Worm (Caenorhabditis elegans) whole organism, L1 larva: ENCODE measurements around the gene irld-40.

Experiments
- C04F5.9 ChIP-seq: sonication (generic microtip); optimal IDR thresholded peaks from 2 replicates; lab custom pipeline; 2016; ENCODE audit warnings: missing genetic modification characterization, missing compliant biosample characterization
- C34B4.2 ChIP-seq: sonication (generic microtip); optimal IDR thresholded peaks from 2 replicates; lab custom pipeline; 2017; ENCODE audit warnings: mild to moderate bottlenecking, missing genetic modification characterization, missing compliant biosample characterization
- F16B12.6 ChIP-seq: fragments of 150-350 bp; optimal IDR thresholded peaks from 2 replicates; lab custom pipeline; 2014; ENCODE audit warnings: missing biosample characterization, missing genetic modification characterization
- Y116A8C.19 ChIP-seq: sonication (generic microtip); optimal IDR thresholded peaks from 2 replicates; lab custom pipeline; 2016; ENCODE audit warnings: missing compliant biosample characterization, missing genetic modification characterization, borderline replicate concordance
- alr-1 ChIP-seq: fragments of 200-800 bp; sonication (Bioruptor generic); optimal IDR thresholded peaks from 2 replicates; lab custom pipeline; 2018; ENCODE audit warnings: borderline replicate concordance, mild to moderate bottlenecking, missing genetic modification characterization, missing compliant biosample characterization
- aly-2 ChIP-seq: fragments of 150-350 bp; optimal IDR thresholded peaks from 2 replicates; lab custom pipeline; 2014; ENCODE audit warnings: missing biosample characterization, missing genetic modification characterization
- blmp-1 ChIP-seq: fragments of 150-350 bp; optimal IDR thresholded peaks from 2 replicates; lab custom pipeline; 2014; ENCODE audit warnings: missing biosample characterization, missing genetic modification characterization
- ceh-63 ChIP-seq: fragments of 200-800 bp; sonication (Bioruptor generic); optimal IDR thresholded peaks from 2 replicates; lab custom pipeline; 2018; ENCODE audit warnings: mild to moderate bottlenecking, missing genetic modification characterization, missing compliant biosample characterization
- ceh-8 ChIP-seq: fragments of 200-800 bp; sonication (Bioruptor generic); optimal IDR thresholded peaks from 2 replicates; lab custom pipeline; 2018; ENCODE audit warnings: mild to moderate bottlenecking, missing genetic modification characterization, moderate library complexity, missing compliant biosample characterization
- ceh-82 ChIP-seq, 3 experiments: fragments of 150-350 bp in 1 of 3; sonication (generic microtip) in 2 of 3; optimal IDR thresholded peaks; 2 replicates each; lab custom pipeline; 2014 to 2017; ENCODE audit warnings: missing biosample characterization in 3 of 3, missing genetic modification characterization in 3 of 3
- ceh-88 ChIP-seq: fragments of 200-800 bp; sonication (Bioruptor generic); IDR thresholded peaks from 2 replicates; pipeline ENCODE4 v1.3.6; 2022; ENCODE audit warnings: missing genetic modification characterization, missing compliant biosample characterization
- ceh-90 ChIP-seq: sonication (generic microtip); optimal IDR thresholded peaks from 2 replicates; lab custom pipeline; 2016; ENCODE audit warnings: missing genetic modification characterization, missing compliant biosample characterization
- efl-1 ChIP-seq, 4 experiments: fragments of 150-350 bp; optimal IDR thresholded peaks in 3 of 4; peaks in 1 of 4; 1 replicate in 1 of 4; 2 replicates in 3 of 4; lab custom pipeline; 2014; ENCODE audit warnings: missing biosample characterization in 2 of 4, missing genetic modification characterization in 2 of 4, missing genetic modification reagents in 2 of 4
- egl-27 ChIP-seq, 2 experiments: fragments of 150-350 bp in 1 of 2; sonication (generic microtip); optimal IDR thresholded peaks; 3 replicates each; lab custom pipeline; 2017 to 2018; ENCODE audit warnings: missing biosample characterization in 2 of 2, missing genetic modification characterization in 2 of 2, missing genetic modification reagents in 2 of 2
- elt-2 ChIP-seq: sonication (generic microtip); optimal IDR thresholded peaks from 2 replicates; lab custom pipeline; 2016; ENCODE audit warnings: missing genetic modification characterization, mild to moderate bottlenecking, inconsistent platforms, missing compliant biosample characterization, missing genetic modification reagents
- elt-3 ChIP-seq, 6 experiments: fragments of 150-350 bp in 1 of 6; sonication (generic microtip); optimal IDR thresholded peaks; 2 replicates each; lab custom pipeline; 2017 to 2018; ENCODE audit warnings: missing biosample characterization in 6 of 6, missing genetic modification characterization in 6 of 6, inconsistent platforms in 1 of 6
- fkh-10 ChIP-seq: sonication (generic microtip); optimal IDR thresholded peaks from 2 replicates; lab custom pipeline; 2017; ENCODE audit warnings: missing biosample characterization, missing genetic modification reagents, missing genetic modification characterization
- fkh-4 ChIP-seq: sonication (generic microtip); optimal IDR thresholded peaks from 2 replicates; lab custom pipeline; 2016; ENCODE audit warnings: missing compliant biosample characterization, missing genetic modification characterization, borderline replicate concordance
- fkh-8 ChIP-seq: sonication (generic microtip); optimal IDR thresholded peaks from 2 replicates; lab custom pipeline; 2016; ENCODE audit warnings: mild to moderate bottlenecking, missing genetic modification characterization, missing compliant biosample characterization
- grh-1 ChIP-seq: fragments of 200-800 bp; sonication (Bioruptor generic); IDR thresholded peaks from 2 replicates; pipeline ENCODE4 v1.3.6; 2022; ENCODE audit warnings: missing genetic modification reagents, missing genetic modification characterization, missing compliant biosample characterization
- hlh-4 ChIP-seq: sonication (generic microtip); optimal IDR thresholded peaks from 2 replicates; lab custom pipeline; 2016; ENCODE audit warnings: mild to moderate bottlenecking, missing genetic modification characterization, missing compliant biosample characterization
- isw-1 ChIP-seq: fragments of 200-800 bp; sonication (Bioruptor generic); IDR thresholded peaks from 2 replicates; pipeline ENCODE4 v1.3.6; 2022; ENCODE audit warnings: missing genetic modification characterization, missing compliant biosample characterization
- jun-1 ChIP-seq: fragments of 150-350 bp; optimal IDR thresholded peaks from 2 replicates; lab custom pipeline; 2014; ENCODE audit warnings: missing biosample characterization, missing genetic modification reagents, missing genetic modification characterization
- lin-13 ChIP-seq: fragments of 150-350 bp; optimal IDR thresholded peaks from 2 replicates; lab custom pipeline; 2014; ENCODE audit warnings: missing biosample characterization, missing genetic modification reagents, missing genetic modification characterization
- lin-14 ChIP-seq: fragments of 200-800 bp; sonication (Bioruptor generic); optimal IDR thresholded peaks from 2 replicates; lab custom pipeline; 2018; ENCODE audit warnings: mild to moderate bottlenecking, missing genetic modification characterization, moderate library complexity, missing compliant biosample characterization
- lin-35 ChIP-seq, 2 experiments: fragments of 150-350 bp; optimal IDR thresholded peaks; 2 replicates each; lab custom pipeline; 2014; ENCODE audit warnings: missing biosample characterization in 2 of 2, missing genetic modification characterization in 2 of 2, missing genetic modification reagents in 2 of 2
- lir-3 ChIP-seq: sonication (generic microtip); optimal IDR thresholded peaks from 2 replicates; lab custom pipeline; 2016; ENCODE audit warnings: mild to moderate bottlenecking, missing genetic modification characterization, moderate library complexity, missing compliant biosample characterization; ENCODE audit not compliant: poor library complexity
- lsy-2 ChIP-seq, 2 experiments: fragments of 150-350 bp; optimal IDR thresholded peaks; 2 replicates each; lab custom pipeline; 2014; ENCODE audit warnings: missing biosample characterization in 2 of 2, missing genetic modification characterization in 2 of 2
- mef-2 ChIP-seq: fragments of 150-350 bp; optimal IDR thresholded peaks from 2 replicates; lab custom pipeline; 2014; ENCODE audit warnings: missing biosample characterization, missing genetic modification characterization
- mep-1 ChIP-seq: fragments of 150-350 bp; optimal IDR thresholded peaks from 2 replicates; lab custom pipeline; 2014; ENCODE audit warnings: missing biosample characterization, missing genetic modification characterization
- nhr-19 ChIP-seq: fragments of 200-800 bp; sonication (Bioruptor generic); conservative IDR thresholded peaks from 2 replicates; pipeline ENCODE4 v1.3.6; 2022; ENCODE audit warnings: missing genetic modification characterization, missing compliant biosample characterization
- nhr-76 ChIP-seq: sonication (generic microtip); optimal IDR thresholded peaks from 2 replicates; lab custom pipeline; 2017; ENCODE audit warnings: missing biosample characterization, missing genetic modification characterization
- nhr-84 ChIP-seq: sonication (generic microtip); optimal IDR thresholded peaks from 2 replicates; lab custom pipeline; 2017; ENCODE audit warnings: missing biosample characterization, missing genetic modification characterization
- nhr-85 ChIP-seq: sonication (generic microtip); peaks from one replicate; lab custom pipeline; 2016; ENCODE audit warnings: missing genetic modification characterization, inconsistent platforms, missing compliant biosample characterization
- pag-3 ChIP-seq: sonication (generic microtip); optimal IDR thresholded peaks from 2 replicates; lab custom pipeline; 2017; ENCODE audit warnings: missing genetic modification characterization, mild to moderate bottlenecking, missing compliant biosample characterization, antibody characterized with exemption, borderline replicate concordance; ENCODE audit not compliant: insufficient read depth
- pax-3 ChIP-seq: fragments of 200-800 bp; sonication (Bioruptor generic); optimal IDR thresholded peaks from 2 replicates; lab custom pipeline; 2018; ENCODE audit warnings: mild to moderate bottlenecking, missing genetic modification characterization, moderate library complexity, missing compliant biosample characterization
- snu-23 ChIP-seq: sonication (generic microtip); optimal IDR thresholded peaks from 2 replicates; lab custom pipeline; 2016; ENCODE audit warnings: missing genetic modification characterization, missing compliant biosample characterization
- sup-37 ChIP-seq: fragments of 200-800 bp; sonication (Bioruptor generic); optimal IDR thresholded peaks from 2 replicates; lab custom pipeline; 2018; ENCODE audit warnings: mild to moderate bottlenecking, missing genetic modification characterization, missing compliant biosample characterization
- swsn-7 ChIP-seq: sonication (generic microtip); optimal IDR thresholded peaks from 2 replicates; lab custom pipeline; 2016; ENCODE audit warnings: missing genetic modification characterization, missing compliant biosample characterization
- tbx-2 ChIP-seq: sonication (generic microtip); optimal IDR thresholded peaks from 2 replicates; lab custom pipeline; 2016; ENCODE audit warnings: missing genetic modification characterization, missing compliant biosample characterization
- unc-130 ChIP-seq: fragments of 150-350 bp; optimal IDR thresholded peaks from 2 replicates; lab custom pipeline; 2017; ENCODE audit warnings: missing biosample characterization, missing genetic modification characterization, inconsistent platforms
- unc-86 ChIP-seq: sonication (generic microtip); optimal IDR thresholded peaks from 2 replicates; lab custom pipeline; 2016; ENCODE audit warnings: missing genetic modification characterization, missing compliant biosample characterization
- unc-98 ChIP-seq: fragments of 200-800 bp; sonication (Bioruptor generic); IDR thresholded peaks from 2 replicates; pipeline ENCODE4 v1.3.6; 2022; ENCODE audit warnings: missing genetic modification characterization, missing compliant biosample characterization
- vab-15 ChIP-seq: sonication (generic microtip); optimal IDR thresholded peaks from 2 replicates; lab custom pipeline; 2017; ENCODE audit warnings: missing genotype, mild to moderate bottlenecking, missing genetic modification characterization, missing compliant biosample characterization
- zip-4 ChIP-seq: fragments of 200-800 bp; sonication (Bioruptor generic); optimal IDR thresholded peaks from 2 replicates; lab custom pipeline; 2018; ENCODE audit warnings: mild to moderate bottlenecking, missing genetic modification characterization, moderate library complexity, missing compliant biosample characterization
- ztf-4 ChIP-seq: fragments of 150-350 bp; optimal IDR thresholded peaks from 2 replicates; lab custom pipeline; 2014; ENCODE audit warnings: missing biosample characterization, missing genetic modification characterization

Gene irld-40

DNA sequence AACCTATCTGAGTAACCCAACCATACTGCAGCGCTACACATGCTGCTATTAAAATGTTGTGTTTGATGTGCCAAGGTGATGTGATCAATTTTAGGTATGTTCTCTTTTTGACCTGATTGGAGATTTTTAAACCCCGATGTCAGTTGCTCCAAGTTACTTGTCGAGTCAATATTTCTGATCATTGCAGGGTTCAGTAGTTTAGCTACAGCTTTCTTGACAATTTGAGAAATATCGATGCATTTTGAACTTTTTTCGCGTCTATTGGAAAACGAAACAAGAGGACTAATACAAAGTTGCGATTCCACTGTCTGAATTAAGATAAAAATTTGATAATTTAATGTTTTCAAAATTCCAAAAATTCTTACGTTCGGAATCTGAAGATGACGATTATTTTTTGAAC is 38.9 kb upstream of the irld-40 start:
- TF ChIP-seq pag-3 (tag; lab: Kevin White, UChicago) (no peak), ceh-82 (tag; optimal IDR thresholded peaks at IDR 0.05; lab: Kevin White, UChicago) (no peak), C04F5.9 (tag; lab: Kevin White, UChicago) (no peak), jun-1 (no peak), sup-37 (GFP tag; lab: Kevin White, UChicago) (no peak), ceh-88 (GFP tag; lab: Robert Waterston, UW) (no peak), tbx-2 (no peak), pax-3 (tag; lab: Kevin White, UChicago) (no peak), Y116A8C.19 (no peak), aly-2 (tag; lab: Kevin White, UChicago) (no peak), nhr-84 (tag; lab: Kevin White, UChicago) (no peak)
- TF ChIP-seq, all 84 proteins: peak for 0

- TF ChIP-seq jun-1, result no peak
- no peak for TF ChIP-seq nhr-19 (GFP tag; lab: Robert Waterston, UW)
- TF ChIP-seq zip-4 (GFP tag; lab: Kevin White, UChicago), result no peak
- TF ChIP-seq lin-14 (GFP tag; lab: Kevin White, UChicago), result no peak
- TF ChIP-seq efl-1 (optimal IDR thresholded peaks at IDR 0.05; lab: Kevin White, UChicago), result no peak
- no peak for TF ChIP-seq efl-1 (GFP tag; optimal IDR thresholded peaks at IDR 0.05 in 1 of 2; lab: Kevin White, UChicago)
- TF ChIP-seq lin-13, result no peak
- TF ChIP-seq lsy-2 (tag; optimal IDR thresholded peaks at IDR 0.05; lab: Kevin White, UChicago), result no peak
- TF ChIP-seq fkh-10 (GFP tag; lab: Kevin White, UChicago), result no peak
- no peak for TF ChIP-seq nhr-85 (tag; lab: Kevin White, UChicago)
- no peak for TF ChIP-seq elt-2
- no peak for TF ChIP-seq blmp-1 (tag; lab: Kevin White, UChicago)
- no peak for TF ChIP-seq ceh-8 (GFP tag; lab: Kevin White, UChicago)
- TF ChIP-seq lin-35 (GFP tag; optimal IDR thresholded peaks at IDR 0.05; lab: Kevin White, UChicago), result no peak
- no peak for TF ChIP-seq isw-1
- TF ChIP-seq ceh-63, result no peak
- TF ChIP-seq unc-130 (tag; lab: Kevin White, UChicago), result no peak
- no peak for TF ChIP-seq nhr-76 (tag; lab: Kevin White, UChicago)
- TF ChIP-seq mef-2, result no peak
- TF ChIP-seq C04F5.9 (tag; lab: Kevin White, UChicago), result no peak
Measured at ce11 chrV:1624340-1624739, 38.0 kb upstream of the irld-40 start, which contains the start of gene nhr-110. Gene nhr-110, minus strand, starts transcription at chrV:1624440.

ce11 chrV:1626720-1627119 is 35.6 kb upstream of the irld-40 start, which contains the start of gene nhr-237:
Gene nhr-237, minus strand, starts transcription at chrV:1626820.
- TF ChIP-seq mep-1 (tag; lab: Kevin White, UChicago), result no peak

- TF ChIP-seq lin-35 (GFP tag; optimal IDR thresholded peaks at IDR 0.05; lab: Kevin White, UChicago) (peak in 1 of 2 experiments; percentile 57), elt-3 (tag; optimal IDR thresholded peaks at IDR 0.05; lab: Kevin White, UChicago) (peak in 1 of 6 experiments; percentile 26), unc-86 (tag; lab: Kevin White, UChicago) (no peak), pag-3 (tag; lab: Kevin White, UChicago) (no peak), fkh-4 (tag; lab: Kevin White, UChicago) (no peak), unc-98 (GFP tag; lab: Robert Waterston, UW) (no peak), C34B4.2 (tag; lab: Kevin White, UChicago) (no peak), fkh-10 (GFP tag; lab: Kevin White, UChicago) (no peak), isw-1 (no peak), pax-3 (tag; lab: Kevin White, UChicago) (no peak), alr-1 (tag; lab: Kevin White, UChicago) (no peak), nhr-84 (tag; lab: Kevin White, UChicago) (no peak), vab-15 (tag; lab: Kevin White, UChicago) (no peak), F16B12.6 (tag; lab: Kevin White, UChicago) (no peak), fkh-8 (tag; lab: Kevin White, UChicago) (peak; percentile 30), nhr-76 (tag; lab: Kevin White, UChicago) (no peak), ztf-4 (tag; lab: Kevin White, UChicago) (peak; percentile 53), unc-130 (tag; lab: Kevin White, UChicago) (no peak), swsn-7 (tag; lab: Kevin White, UChicago) (no peak), egl-27 (tag; optimal IDR thresholded peaks at IDR 0.05; lab: Kevin White, UChicago) (no peak), hlh-4 (tag; lab: Kevin White, UChicago) (no peak), aly-2 (tag; lab: Kevin White, UChicago) (no peak), lir-3 (tag; lab: Kevin White, UChicago) (no peak), snu-23 (peak; percentile 54), grh-1 (GFP tag; lab: Robert Waterston, UW) (no peak), ceh-90 (tag; lab: Kevin White, UChicago) (no peak)
Measured at ce11 chrV:1627269-1627668, 35.1 kb upstream of the irld-40 start.
